Worm (Caenorhabditis elegans) whole organism, midembryonic: ENCODE data around the gene srz-95.

Source experiments
- flt-1 ChIP-seq: fragments of 200-800 bp; sonication (Bioruptor generic); IDR thresholded peaks from 2 replicates; pipeline ENCODE4 v1.3.6; 2022; ENCODE audit warnings: missing genetic modification characterization, missing compliant biosample characterization
- med-1 ChIP-seq: sonication (generic microtip); optimal IDR thresholded peaks from 2 replicates; lab custom pipeline; 2017; ENCODE audit warnings: missing genetic modification characterization, mild to moderate bottlenecking, missing compliant biosample characterization, antibody characterized with exemption, missing genetic modification reagents; ENCODE audit not compliant: insufficient read depth
- tab-1 ChIP-seq: fragments of 200-800 bp; sonication (Bioruptor generic); IDR thresholded peaks from 2 replicates; pipeline ENCODE4 v1.3.6; 2022; ENCODE audit warnings: missing genetic modification characterization, missing compliant biosample characterization

- TF ChIP-seq med-1 (GFP tag; lab: Kevin White, UChicago) (no peak), tab-1 (no peak), flt-1 (GFP tag; lab: Robert Waterston, UW) (no peak)
Observed at ce11 chrV:17026289-17026688, 34.5 kb downstream of the srz-95 start, which contains the start of gene F49H6.15.
